Fruit fly (Drosophila melanogaster) whole organism, embryonic: ENCODE results near the gene CG8136.
A peak's percentile ranks its signal among the peaks of the same experiment; 100 is the strongest.

Experiments used
- CG10209 ChIP-seq: fragments of 200-800 bp; sonication (Bioruptor generic); optimal IDR thresholded peaks from 3 replicates; lab custom pipeline; 2017; ENCODE audit warnings: missing biosample characterization, mild to moderate bottlenecking, missing genetic modification characterization, missing genetic modification reagents
- CG10543 ChIP-seq: fragments of 200-800 bp; sonication (Bioruptor generic); optimal IDR thresholded peaks from 3 replicates; lab custom pipeline; 2017; ENCODE audit warnings: missing biosample characterization, mild to moderate bottlenecking, missing genetic modification characterization, moderate library complexity
- CG10979 ChIP-seq: fragments of 200-800 bp; sonication (Bioruptor generic); optimal IDR thresholded peaks from 2 replicates; lab custom pipeline; 2018; ENCODE audit warnings: missing biosample characterization, mild to moderate bottlenecking, missing genetic modification characterization, moderate library complexity
- CG11723 ChIP-seq: fragments of 200-800 bp; sonication (Bioruptor generic); optimal IDR thresholded peaks from 2 replicates; lab custom pipeline; 2017; ENCODE audit warnings: missing biosample characterization, mild to moderate bottlenecking, missing genetic modification characterization
- CG12391 ChIP-seq: fragments of 200-800 bp; sonication (Bioruptor generic); optimal IDR thresholded peaks from 3 replicates; lab custom pipeline; 2018; ENCODE audit warnings: missing biosample characterization, mild to moderate bottlenecking, missing genetic modification characterization, moderate library complexity
- CG13296 ChIP-seq: fragments of 200-800 bp; sonication (Bioruptor generic); optimal IDR thresholded peaks from 3 replicates; lab custom pipeline; 2018; ENCODE audit warnings: missing biosample characterization, mild to moderate bottlenecking, missing genetic modification characterization
- CG13775 ChIP-seq: fragments of 200-800 bp; sonication (Bioruptor generic); optimal IDR thresholded peaks from 3 replicates; lab custom pipeline; 2017; ENCODE audit warnings: missing biosample characterization, mild to moderate bottlenecking, missing genetic modification characterization
- CG17385 ChIP-seq: fragments of 200-800 bp; sonication (Bioruptor generic); optimal IDR thresholded peaks from 3 replicates; lab custom pipeline; 2018; ENCODE audit warnings: missing biosample characterization, mild to moderate bottlenecking, missing genetic modification characterization
- CG17829 ChIP-seq: fragments of 200-800 bp; optimal IDR thresholded peaks from 2 replicates; lab custom pipeline; 2019; ENCODE audit warnings: missing biosample characterization, mild to moderate bottlenecking, missing genetic modification characterization, moderate library complexity
- CG18262 ChIP-seq: fragments of 200-800 bp; optimal IDR thresholded peaks from 3 replicates; lab custom pipeline; 2019; ENCODE audit warnings: missing biosample characterization, mild to moderate bottlenecking, missing genetic modification characterization, moderate library complexity
- CG18619 ChIP-seq: fragments of 200-800 bp; sonication (Bioruptor generic); optimal IDR thresholded peaks from 3 replicates; lab custom pipeline; 2017; ENCODE audit warnings: missing biosample characterization, mild to moderate bottlenecking, missing genetic modification characterization
- CG2120 ChIP-seq: fragments of 200-800 bp; sonication (Bioruptor generic); optimal IDR thresholded peaks from 3 replicates; lab custom pipeline; 2016; ENCODE audit warnings: missing biosample characterization, missing genetic modification characterization
- CG31224 ChIP-seq: fragments of 200-800 bp; sonication (Bioruptor generic); IDR thresholded peaks from 2 replicates; pipeline ENCODE4 v1.3.6; 2022; ENCODE audit warnings: missing biosample characterization, missing genetic modification characterization
- CG34376 ChIP-seq: fragments of 200-800 bp; sonication (Bioruptor generic); optimal IDR thresholded peaks from 2 replicates; lab custom pipeline; 2018; ENCODE audit warnings: missing biosample characterization, mild to moderate bottlenecking, missing genetic modification characterization
- CG34422 ChIP-seq: fragments of 200-800 bp; sonication (Bioruptor generic); IDR thresholded peaks from 3 replicates; pipeline ENCODE4 v1.3.6; 2022; ENCODE audit warnings: missing biosample characterization, missing genetic modification characterization
- CG4617 ChIP-seq: fragments of 200-800 bp; sonication (Bioruptor generic); optimal IDR thresholded peaks from 3 replicates; lab custom pipeline; 2016; ENCODE audit warnings: missing biosample characterization, missing genetic modification characterization, borderline replicate concordance
- CG5245 ChIP-seq: fragments of 200-800 bp; sonication (Bioruptor generic); optimal IDR thresholded peaks from 3 replicates; lab custom pipeline; 2016; ENCODE audit warnings: missing biosample characterization, missing genetic modification characterization
- CG6683 ChIP-seq: fragments of 200-800 bp; sonication (Bioruptor generic); optimal IDR thresholded peaks from 2 replicates; lab custom pipeline; 2017; ENCODE audit warnings: missing biosample characterization, mild to moderate bottlenecking, missing genetic modification characterization, missing genetic modification reagents
- CG8944 ChIP-seq: fragments of 200-800 bp; sonication (Bioruptor generic); optimal IDR thresholded peaks from 3 replicates; lab custom pipeline; 2016; ENCODE audit warnings: missing biosample characterization, missing genetic modification characterization
- CoRest ChIP-seq: fragments of 200-800 bp; sonication (Bioruptor generic); optimal IDR thresholded peaks from 3 replicates; lab custom pipeline; 2018; ENCODE audit warnings: missing biosample characterization, mild to moderate bottlenecking, missing genetic modification characterization, moderate library complexity
- Doc3 ChIP-seq: fragments of 200-800 bp; sonication (Bioruptor generic); IDR thresholded peaks from 3 replicates; pipeline ENCODE4 v1.3.6; 2022; ENCODE audit warnings: missing biosample characterization, missing genetic modification characterization; ENCODE audit not compliant: partially characterized antibody
- Eip74EF ChIP-seq, 2 experiments: fragments of 200-800 bp in 1 of 2; fragments of >200 bp in 1 of 2; sonication (Bioruptor generic) in 1 of 2; optimal IDR thresholded peaks; 2 replicates each; lab custom pipeline; 2017 to 2019; ENCODE audit warnings: missing biosample characterization in 2 of 2, missing genetic modification characterization in 2 of 2, mild to moderate bottlenecking in 1 of 2, moderate library complexity in 1 of 2
- Fer3 ChIP-seq: fragments of 200-800 bp; sonication (Bioruptor generic); optimal IDR thresholded peaks from 2 replicates; lab custom pipeline; 2018; ENCODE audit warnings: missing biosample characterization, mild to moderate bottlenecking, missing genetic modification characterization, moderate library complexity
- HmgZ ChIP-seq: fragments of 200-800 bp; sonication (Bioruptor generic); optimal IDR thresholded peaks from 2 replicates; lab custom pipeline; 2018; ENCODE audit warnings: missing biosample characterization, mild to moderate bottlenecking, missing genetic modification characterization
- Hr51 ChIP-seq, 2 experiments: fragments of 200-800 bp; sonication (Bioruptor generic); optimal IDR thresholded peaks; 2 replicates in 1 of 2; 3 replicates in 1 of 2; lab custom pipeline; 2016 to 2018; ENCODE audit warnings: missing biosample characterization in 2 of 2, missing genetic modification characterization in 2 of 2, mild to moderate bottlenecking in 1 of 2, moderate library complexity in 1 of 2
- MESR4 ChIP-seq: fragments of 200-800 bp; sonication (Bioruptor generic); optimal IDR thresholded peaks from 2 replicates; lab custom pipeline; 2018; ENCODE audit warnings: missing biosample characterization, mild to moderate bottlenecking, missing genetic modification characterization, moderate library complexity
- Med ChIP-seq: fragments of 200-800 bp; sonication (Bioruptor generic); peaks from one replicate; lab custom pipeline; 2016; ENCODE audit warnings: missing biosample characterization, missing genetic modification characterization, mild to moderate bottlenecking, inconsistent platforms, moderate library complexity
- NK7.1 ChIP-seq: fragments of 200-800 bp; sonication (Bioruptor generic); optimal IDR thresholded peaks from 3 replicates; lab custom pipeline; 2016; ENCODE audit warnings: missing biosample characterization, missing genetic modification characterization
- PHDP ChIP-seq: fragments of 200-800 bp; sonication (Bioruptor generic); optimal IDR thresholded peaks from 3 replicates; lab custom pipeline; 2018; ENCODE audit warnings: missing biosample characterization, mild to moderate bottlenecking, missing genetic modification characterization, moderate library complexity
- Rfx ChIP-seq: fragments of 200-800 bp; sonication (Bioruptor generic); IDR thresholded peaks from 2 replicates; pipeline ENCODE4 v1.3.6; 2022; ENCODE audit warnings: missing biosample characterization, missing genetic modification characterization
- Taf1 ChIP-seq: fragments of 200-800 bp; sonication (Bioruptor generic); IDR thresholded peaks from 2 replicates; pipeline ENCODE4 v1.3.6; 2022; ENCODE audit warnings: missing biosample characterization, missing genetic modification characterization
- al ChIP-seq: fragments of 200-800 bp; sonication (Bioruptor generic); IDR thresholded peaks from 2 replicates; pipeline ENCODE4 v1.3.6; 2022; ENCODE audit warnings: missing biosample characterization, missing genetic modification characterization
- ap ChIP-seq: fragments of 200-800 bp; sonication (Bioruptor generic); IDR thresholded peaks from 2 replicates; pipeline ENCODE4 v1.3.6; 2022; ENCODE audit warnings: missing biosample characterization, missing genetic modification characterization
- ara ChIP-seq: fragments of 200-800 bp; sonication (Bioruptor generic); IDR thresholded peaks from 2 replicates; pipeline ENCODE4 v1.3.6; 2022; ENCODE audit warnings: missing biosample characterization, missing genetic modification characterization
- chif ChIP-seq, 2 experiments: fragments of 200-800 bp; sonication (Bioruptor generic); optimal IDR thresholded peaks; 3 replicates each; lab custom pipeline; 2016; ENCODE audit warnings: missing biosample characterization in 2 of 2, missing genetic modification characterization in 2 of 2
- chm ChIP-seq: fragments of 200-800 bp; sonication (Bioruptor generic); IDR thresholded peaks from 2 replicates; pipeline ENCODE4 v1.3.6; 2022; ENCODE audit warnings: missing biosample characterization, missing genetic modification characterization
- da ChIP-seq: fragments of 200-800 bp; sonication (Bioruptor generic); optimal IDR thresholded peaks from 2 replicates; lab custom pipeline; 2016; ENCODE audit warnings: missing biosample characterization, missing genetic modification characterization
- ems ChIP-seq: fragments of 200-800 bp; sonication (Bioruptor generic); optimal IDR thresholded peaks from 3 replicates; lab custom pipeline; 2016; ENCODE audit warnings: missing biosample characterization, missing genetic modification characterization
- gem ChIP-seq: fragments of 200-800 bp; sonication (Bioruptor generic); optimal IDR thresholded peaks from 2 replicates; lab custom pipeline; 2019; ENCODE audit warnings: missing biosample characterization, mild to moderate bottlenecking, missing genetic modification characterization, moderate library complexity
- hb ChIP-seq: fragments of 200-800 bp; sonication (Bioruptor generic); IDR thresholded peaks from 3 replicates; pipeline ENCODE4 v1.3.6; 2022; ENCODE audit warnings: missing biosample characterization, missing genetic modification characterization; ENCODE audit not compliant: partially characterized antibody
- inv ChIP-seq: fragments of 200-800 bp; sonication (Bioruptor generic); IDR thresholded peaks from 2 replicates; pipeline ENCODE4 v1.3.6; 2022; ENCODE audit warnings: missing biosample characterization, missing genetic modification characterization; ENCODE audit not compliant: partially characterized antibody
- jumu ChIP-seq: fragments of 200-800 bp; sonication (Bioruptor generic); optimal IDR thresholded peaks from 3 replicates; lab custom pipeline; 2016; ENCODE audit warnings: missing biosample characterization, missing genetic modification characterization
- kah ChIP-seq: fragments of 200-800 bp; sonication (Bioruptor generic); optimal IDR thresholded peaks from 2 replicates; lab custom pipeline; 2018; ENCODE audit warnings: missing biosample characterization, mild to moderate bottlenecking, missing genetic modification characterization
- kay ChIP-seq: fragments of 200-800 bp; sonication (Bioruptor generic); optimal IDR thresholded peaks from 2 replicates; lab custom pipeline; 2016; ENCODE audit warnings: missing biosample characterization, missing genetic modification characterization
- ken ChIP-seq: fragments of 200-800 bp; sonication (Bioruptor generic); IDR thresholded peaks from 3 replicates; pipeline ENCODE4 v1.3.6; 2022; ENCODE audit warnings: missing biosample characterization, missing genetic modification characterization
- nerfin-1 ChIP-seq: fragments of 200-800 bp; sonication (Bioruptor generic); optimal IDR thresholded peaks from 3 replicates; lab custom pipeline; 2019; ENCODE audit warnings: missing biosample characterization, mild to moderate bottlenecking, missing genetic modification characterization, moderate library complexity
- odd ChIP-seq: fragments of 200-800 bp; sonication (Bioruptor generic); optimal IDR thresholded peaks from 2 replicates; lab custom pipeline; 2017; ENCODE audit warnings: missing biosample characterization, mild to moderate bottlenecking, missing genetic modification characterization
- row ChIP-seq: fragments of 200-800 bp; sonication (Bioruptor generic); IDR thresholded peaks from 3 replicates; pipeline ENCODE4 v1.3.6; 2022; ENCODE audit warnings: missing biosample characterization, missing genetic modification characterization
- scrt ChIP-seq: fragments of 200-800 bp; sonication (Bioruptor generic); optimal IDR thresholded peaks from 2 replicates; lab custom pipeline; 2018; ENCODE audit warnings: missing biosample characterization, mild to moderate bottlenecking, missing genetic modification characterization, moderate library complexity
- sr ChIP-seq: fragments of 200-800 bp; sonication (Bioruptor generic); IDR thresholded peaks from 3 replicates; pipeline ENCODE4 v1.3.6; 2022; ENCODE audit warnings: missing biosample characterization, missing genetic modification characterization
- tio ChIP-seq: fragments of 200-800 bp; sonication (Bioruptor generic); optimal IDR thresholded peaks from 2 replicates; lab custom pipeline; 2017; ENCODE audit warnings: missing biosample characterization, missing genetic modification characterization, inconsistent platforms

The CG8136 gene

dm6 chr3R:8712722-8713131 is 8.4 kb upstream of the CG8136 start, which contains the start of gene CG8112 (continued):
- TF ChIP-seq CG8944 (GFP tag; lab: Kevin White, UChicago): no peak
- no peak for TF ChIP-seq ara
- TF ChIP-seq CG18619 (GFP tag; lab: Kevin White, UChicago): peak; percentile 42
- peak; percentile 44 for TF ChIP-seq CG13296 (GFP tag; lab: Kevin White, UChicago)
- no peak for TF ChIP-seq inv (GFP tag; lab: Robert Waterston, UW)
- TF ChIP-seq CG10979: peak; percentile 11
- TF ChIP-seq CG2120 (GFP tag; lab: Kevin White, UChicago): peak; percentile 17
- peak; percentile 50; the same call in 2 of the 3 replicates for TF ChIP-seq row
- peak; percentile 16 for TF ChIP-seq CG10209 (GFP tag; lab: Kevin White, UChicago)
- peak; percentile 64 for TF ChIP-seq gem (tag; lab: Kevin White, UChicago)
- TF ChIP-seq CG34376 (GFP tag; lab: Kevin White, UChicago): no peak
- no peak for TF ChIP-seq Hr51 (GFP tag; optimal IDR thresholded peaks at IDR 0.05; lab: Kevin White, UChicago)
- TF ChIP-seq tio (GFP tag; lab: Kevin White, UChicago): no peak
- no peak for TF ChIP-seq CG5245 (GFP tag; lab: Kevin White, UChicago)
- TF ChIP-seq CG13775 (GFP tag; lab: Kevin White, UChicago): peak; percentile 23
- peak; percentile 21 for TF ChIP-seq CG17385 (GFP tag; lab: Kevin White, UChicago)
- no peak for TF ChIP-seq CG11723 (GFP tag; lab: Kevin White, UChicago)
- TF ChIP-seq ap: 0 out of 2 replicates have a peak, but pooled peaks have one; percentile 13
- no peak for TF ChIP-seq HmgZ (tag; lab: Kevin White, UChicago)
- TF ChIP-seq Fer3 (tag; lab: Kevin White, UChicago): peak; percentile 30
- TF ChIP-seq Eip74EF (GFP tag; optimal IDR thresholded peaks at IDR 0.05; lab: Kevin White, UChicago): no peak
- TF ChIP-seq da: no peak
- peak; percentile 19 for TF ChIP-seq CG12391
- peak; percentile 45 for TF ChIP-seq odd (GFP tag; lab: Kevin White, UChicago)
- no peak for TF ChIP-seq sr (GFP tag; lab: Robert Waterston, UW)
- peak; percentile 80 for TF ChIP-seq Med (GFP tag; lab: Kevin White, UChicago)
- peak; percentile 21 for TF ChIP-seq CG17829 (tag; lab: Kevin White, UChicago)
- no peak for TF ChIP-seq CG6683 (GFP tag; lab: Kevin White, UChicago)
- no peak for TF ChIP-seq kay (GFP tag; lab: Kevin White, UChicago)
- peak; percentile 57 for TF ChIP-seq CG18262 (tag; lab: Kevin White, UChicago)
- no peak for TF ChIP-seq NK7.1 (GFP tag; lab: Kevin White, UChicago)
- peak; percentile 30; the same call in 1 of the 2 replicates for TF ChIP-seq Rfx (GFP tag; lab: Robert Waterston, UW)
- peak; percentile 16 for TF ChIP-seq CG10543 (GFP tag; lab: Kevin White, UChicago)
- TF ChIP-seq ems: no peak
- TF ChIP-seq CoRest: peak; percentile 32
- no peak for TF ChIP-seq PHDP
- no peak for TF ChIP-seq chif (GFP tag; optimal IDR thresholded peaks at IDR 0.05; lab: Kevin White, UChicago)

dm6 chr3R:8715371-8715770 is 5.8 kb upstream of the CG8136 start:
- TF ChIP-seq CG4617 (peak; percentile 12), ken (0 out of 3 replicates have a peak, but pooled peaks have one; percentile 32), scrt (peak; percentile 53), CG34422 (peak; percentile 16; the same call in 1 of the 3 replicates), jumu (GFP tag; lab: Kevin White, UChicago) (no peak), nerfin-1 (peak; percentile 91), MESR4 (peak; percentile 31), chm (peak; percentile 51; the same call in 1 of the 2 replicates), Doc3 (GFP tag; lab: Robert Waterston, UW) (no peak), CG31224 (GFP tag; lab: Robert Waterston, UW) (no peak), hb (0 out of 3 replicates have a peak, but pooled peaks have one; percentile 17), Taf1 (GFP tag; lab: Robert Waterston, UW) (no peak), kah (GFP tag; lab: Kevin White, UChicago) (peak; percentile 94), al (GFP tag; lab: Robert Waterston, UW) (no peak)
